Fruit fly (Drosophila melanogaster): Measurements from ENCODE around the gene CG11617.

CG11617 gene

dm6 chr2L:219441-220033, 12.4 kb upstream of the CG11617 start:
- TF ChIP-seq dl (GFP tag; optimal IDR thresholded peaks at IDR 0.05; ENCODE audit: insufficient read depth in 1 of 2, partially characterized antibody in 2 of 2) (no peak), psq (GFP tag; optimal IDR thresholded peaks at IDR 0.05) (peak; percentile 25)

DNA sequence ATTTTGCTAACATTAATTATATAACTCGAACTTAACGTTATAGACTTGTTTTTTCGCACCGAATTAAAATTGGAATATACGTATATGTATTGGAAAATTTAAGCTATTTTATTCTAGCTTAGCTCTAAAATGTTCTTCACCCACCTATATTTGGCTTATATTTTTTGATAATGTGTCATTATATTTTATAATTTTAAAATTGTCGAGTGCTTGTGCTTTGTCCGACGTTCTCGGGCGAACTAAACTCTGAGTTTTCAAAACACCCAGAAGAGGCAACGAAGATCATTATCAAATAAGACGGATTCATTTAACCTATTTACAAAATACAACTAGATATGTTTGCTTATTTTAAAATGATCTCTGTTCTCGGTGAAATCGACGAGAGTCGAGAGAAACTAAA, 541 bp downstream of the CG11617 start:
- TF ChIP-seq Dfd (GFP tag; optimal IDR thresholded peaks at IDR 0.05) = no peak
- TF ChIP-seq GATAd (GFP tag; optimal IDR thresholded peaks at IDR 0.05) = no peak
- TF ChIP-seq lola (GFP tag; optimal IDR thresholded peaks at IDR 0.05) = no peak
- TF ChIP-seq CG9705 (GFP tag; optimal IDR thresholded peaks at IDR 0.05) = no peak
- no peak for TF ChIP-seq Abd-B (GFP tag; optimal IDR thresholded peaks at IDR 0.05)
- TF ChIP-seq pan (optimal IDR thresholded peaks at IDR 0.05) = no peak
- no peak for TF ChIP-seq Jra (GFP tag; optimal IDR thresholded peaks at IDR 0.05)
- no peak for TF ChIP-seq Hr83 (GFP tag; optimal IDR thresholded peaks at IDR 0.05; ENCODE audit: poor library complexity, severe bottlenecking)
- no peak for TF ChIP-seq dmrt93B (GFP tag; optimal IDR thresholded peaks at IDR 0.05)
- TF ChIP-seq rgr (GFP tag; optimal IDR thresholded peaks at IDR 0.05) = no peak

DNA sequence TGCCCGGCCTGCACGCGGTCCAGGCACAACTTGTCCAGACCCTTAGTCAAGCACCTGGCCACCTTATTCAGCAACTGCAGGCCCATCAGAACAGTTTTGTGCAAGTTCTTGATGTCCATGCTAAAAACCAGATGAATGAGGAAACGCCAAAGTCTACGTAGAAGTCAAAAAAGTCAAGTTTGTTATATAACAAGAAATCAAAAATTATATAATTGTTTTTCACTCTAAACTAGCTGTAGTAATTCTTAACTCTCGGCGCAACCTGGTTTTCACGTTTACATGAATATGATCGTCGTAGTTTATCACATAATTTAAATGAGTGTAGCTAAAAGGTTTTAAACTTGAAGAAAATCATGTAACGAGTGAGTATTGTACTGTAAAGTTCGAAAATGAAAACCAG, 2.5 kb downstream of the CG11617 start:
- TF ChIP-seq Jra (GFP tag; optimal IDR thresholded peaks at IDR 0.05) (no peak), psq (GFP tag; optimal IDR thresholded peaks at IDR 0.05) (no peak), N (GFP tag; optimal IDR thresholded peaks at IDR 0.05) (no peak), foxo (GFP tag; optimal IDR thresholded peaks at IDR 0.05) (no peak), Dif (GFP tag; optimal IDR thresholded peaks at IDR 0.05; ENCODE audit: partially characterized antibody) (no peak), CG32264 (GFP tag; optimal IDR thresholded peaks at IDR 0.05) (no peak), Hr83 (GFP tag; optimal IDR thresholded peaks at IDR 0.05; ENCODE audit: poor library complexity, severe bottlenecking) (no peak), Abd-B (GFP tag; optimal IDR thresholded peaks at IDR 0.05) (no peak), sage (GFP tag; optimal IDR thresholded peaks at IDR 0.05) (no peak)

DNA sequence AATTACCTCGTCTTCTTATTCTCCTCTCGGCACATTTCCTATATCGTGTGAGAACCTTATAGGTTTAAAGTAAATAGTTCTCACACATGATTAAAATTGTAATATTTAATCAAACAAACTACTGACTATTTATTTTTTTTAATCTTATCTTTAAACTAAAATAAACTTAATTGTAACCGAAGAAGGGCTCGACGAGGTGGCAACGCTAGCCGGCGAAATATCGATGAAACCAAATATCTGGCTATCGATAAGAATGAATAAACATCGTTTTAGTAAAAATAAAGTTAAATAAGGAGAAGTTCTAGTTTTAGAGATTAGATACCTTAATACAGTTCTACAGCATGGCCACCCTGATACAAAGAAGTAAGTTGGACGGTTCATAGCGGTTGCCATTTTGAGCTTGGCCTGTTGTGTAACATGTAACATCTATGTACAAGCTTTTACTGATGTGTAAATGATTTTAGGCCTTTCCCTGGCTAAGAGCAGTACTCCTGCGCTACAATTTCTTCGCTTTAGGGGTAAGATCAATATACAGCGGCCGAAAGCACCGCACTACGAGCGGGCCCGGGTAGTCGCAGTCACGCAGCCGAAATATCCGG, 3.5 kb downstream of the CG11617 start, which contains the start of gene mRpL10:
Gene mRpL10 (plus strand): TSS at position 251 of the 599 bp plus-strand sequence.
- TF ChIP-seq Sp1 (GFP tag; optimal IDR thresholded peaks at IDR 0.05) (no peak), Jra (GFP tag; optimal IDR thresholded peaks at IDR 0.05) (peak; percentile 34), dmrt93B (GFP tag; optimal IDR thresholded peaks at IDR 0.05) (no peak), br (GFP tag; optimal IDR thresholded peaks at IDR 0.05) (no peak), brk (GFP tag; optimal IDR thresholded peaks at IDR 0.05) (no peak), CG9705 (GFP tag; optimal IDR thresholded peaks at IDR 0.05) (peak; percentile 37), foxo (GFP tag; optimal IDR thresholded peaks at IDR 0.05) (peak in 1 of 2 experiments; percentile 63), Hr83 (GFP tag; optimal IDR thresholded peaks at IDR 0.05; ENCODE audit: poor library complexity, severe bottlenecking) (peak; percentile 48), woc (GFP tag; optimal IDR thresholded peaks at IDR 0.05) (no peak), tai (GFP tag; optimal IDR thresholded peaks at IDR 0.05) (no peak), usp (GFP tag; optimal IDR thresholded peaks at IDR 0.05) (no peak), Hr78 (GFP tag; optimal IDR thresholded peaks at IDR 0.05) (no peak), HLH106 (tag; optimal IDR thresholded peaks at IDR 0.05) (peak; percentile 48), sv (GFP tag; optimal IDR thresholded peaks at IDR 0.05) (peak; percentile 33), psq (GFP tag; optimal IDR thresholded peaks at IDR 0.05) (peak; percentile 41), Rel (GFP tag; optimal IDR thresholded peaks at IDR 0.05) (no peak), Rel (tag; optimal IDR thresholded peaks at IDR 0.05) (peak; percentile 53), OdsH (GFP tag; optimal IDR thresholded peaks at IDR 0.05) (peak; percentile 57), Vsx2 (GFP tag; optimal IDR thresholded peaks at IDR 0.05; ENCODE audit: partially characterized antibody) (no peak)

- TF ChIP-seq fru (GFP tag; optimal IDR thresholded peaks at IDR 0.05) (no peak), Myc (optimal IDR thresholded peaks at IDR 0.05) (no peak), dl (GFP tag; optimal IDR thresholded peaks at IDR 0.05; ENCODE audit: insufficient read depth in 1 of 2, partially characterized antibody in 2 of 2) (no peak), Mio (GFP tag; optimal IDR thresholded peaks at IDR 0.05) (no peak), ey (GFP tag; optimal IDR thresholded peaks at IDR 0.05) (no peak), h (GFP tag; optimal IDR thresholded peaks at IDR 0.05) (no peak), Hr83 (GFP tag; optimal IDR thresholded peaks at IDR 0.05; ENCODE audit: poor library complexity, severe bottlenecking) (no peak), woc (GFP tag; optimal IDR thresholded peaks at IDR 0.05) (no peak), foxo (GFP tag; optimal IDR thresholded peaks at IDR 0.05) (no peak)
Measured at dm6 chr2L:195668-196067, 11.4 kb downstream of the CG11617 start.
